Worm (Caenorhabditis elegans): ENCODE data around the gene Y62H9A.14.

DNA sequence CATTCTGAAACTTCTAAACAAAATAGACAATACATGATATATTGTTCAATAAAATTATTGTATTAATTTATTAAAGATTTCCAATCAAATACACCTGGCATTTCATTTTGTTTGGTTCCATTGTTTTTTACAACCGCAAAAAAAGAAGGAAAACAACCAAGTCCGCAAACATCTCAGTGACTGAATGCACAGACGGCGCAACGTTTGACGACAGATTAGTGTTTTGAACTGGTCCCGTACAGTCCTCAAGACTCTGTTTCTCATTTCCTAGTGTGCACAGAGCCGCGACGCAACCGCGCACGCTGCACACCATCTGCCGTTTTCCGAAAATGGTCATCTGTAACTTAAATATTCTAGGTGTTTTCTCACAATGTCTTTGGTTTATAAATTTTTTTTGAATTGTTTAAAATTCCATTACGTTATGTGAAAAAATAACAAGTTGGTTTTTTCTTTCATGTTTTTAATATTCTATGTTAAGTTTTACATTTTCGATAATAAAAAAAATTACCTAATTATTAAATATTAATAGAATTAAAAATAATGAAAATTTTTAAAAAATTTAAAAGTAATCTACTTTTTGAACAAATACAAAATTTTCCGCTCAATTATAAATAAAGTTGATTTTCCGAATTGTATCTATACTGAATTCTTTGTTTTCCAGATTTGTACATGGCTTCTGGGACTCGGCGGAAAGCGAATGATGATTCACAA lies 27.3 kb downstream of the Y62H9A.14 start, which contains the start of gene lsd-1:
- TF ChIP-seq nhr-6 (tag; optimal IDR thresholded peaks at IDR 0.05) (no peak), spr-3 (GFP tag; optimal IDR thresholded peaks at IDR 0.05) (no peak), fos-1 (tag; optimal IDR thresholded peaks at IDR 0.05) (no peak), lsy-2 (tag; optimal IDR thresholded peaks at IDR 0.05) (no peak), nhr-11 (tag; optimal IDR thresholded peaks at IDR 0.05) (no peak)

All from whole organism, L4 larva.